Worm (Caenorhabditis elegans) whole organism, early embryonic: ENCODE measurements around the gene lys-2.

Experiments used
- ceh-36 ChIP-seq: sonication (generic microtip); optimal IDR thresholded peaks from 2 replicates; lab custom pipeline; 2016; ENCODE audit warnings: missing genetic modification characterization, inconsistent platforms, missing compliant biosample characterization
- tra-4 ChIP-seq: sonication (generic microtip); optimal IDR thresholded peaks from 2 replicates; lab custom pipeline; 2017; ENCODE audit warnings: missing genetic modification characterization, missing compliant biosample characterization

lys-2 gene

DNA sequence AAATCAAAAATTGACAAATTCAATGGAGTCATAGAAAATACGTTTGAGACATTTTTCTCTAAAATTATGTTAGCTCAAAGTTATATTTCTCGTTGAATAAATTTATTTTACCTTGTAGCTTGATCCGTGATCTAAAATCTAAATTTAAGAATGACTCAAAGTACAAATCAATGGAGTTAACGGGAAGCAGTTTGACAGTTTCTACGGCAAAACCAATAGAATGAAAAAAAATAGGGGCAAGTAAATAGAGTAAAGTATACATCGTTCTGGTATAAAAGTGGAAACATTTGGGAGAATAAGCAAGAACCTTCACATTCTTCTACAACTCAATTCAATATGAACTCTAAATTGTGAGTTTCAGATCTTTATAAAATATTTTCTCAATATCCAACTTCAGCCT is 50.3 kb downstream of the lys-2 start, which contains the start of gene fipr-6:
fipr-6 (plus strand) TSS at position 301 of the 400 bp plus-strand sequence.
- no peak for TF ChIP-seq tra-4 (tag; lab: Kevin White, UChicago)
- TF ChIP-seq ceh-36 (tag; lab: Kevin White, UChicago): no peak
